Fruit fly (Drosophila melanogaster) whole organism, embryonic: ENCODE data around the gene CG9676.

ENCODE experiments used
- Ada2b ChIP-seq: fragments of 200-800 bp; sonication (Bioruptor generic); IDR thresholded peaks from 2 replicates; pipeline ENCODE4 v1.3.6; 2022; ENCODE audit warnings: missing biosample characterization, missing genetic modification characterization
- BtbVII ChIP-seq: fragments of 200-800 bp; sonication (Bioruptor generic); optimal IDR thresholded peaks from 3 replicates; lab custom pipeline; 2017; ENCODE audit warnings: missing biosample characterization, mild to moderate bottlenecking, missing genetic modification characterization
- CG10543 ChIP-seq: fragments of 200-800 bp; sonication (Bioruptor generic); optimal IDR thresholded peaks from 3 replicates; lab custom pipeline; 2017; ENCODE audit warnings: missing biosample characterization, mild to moderate bottlenecking, missing genetic modification characterization, moderate library complexity
- CG12236 ChIP-seq: fragments of 200-800 bp; sonication (Bioruptor generic); optimal IDR thresholded peaks from 2 replicates; lab custom pipeline; 2016; ENCODE audit warnings: missing biosample characterization, missing genetic modification characterization
- CG13894 ChIP-seq: fragments of 200-800 bp; sonication (Bioruptor generic); optimal IDR thresholded peaks from 3 replicates; lab custom pipeline; 2018; ENCODE audit warnings: missing biosample characterization, mild to moderate bottlenecking, missing genetic modification characterization, moderate library complexity
- CG14014 ChIP-seq: fragments of 200-800 bp; sonication (Bioruptor generic); IDR thresholded peaks from 2 replicates; pipeline ENCODE4 v1.3.6; 2022; ENCODE audit warnings: missing biosample characterization, missing genetic modification characterization
- CG16813 ChIP-seq: fragments of 200-800 bp; sonication (Bioruptor generic); IDR thresholded peaks from 3 replicates; pipeline ENCODE4 v1.3.6; 2022; ENCODE audit warnings: missing biosample characterization, missing genetic modification characterization; ENCODE audit not compliant: partially characterized antibody
- CG17328 ChIP-seq: fragments of 200-800 bp; sonication (Bioruptor generic); IDR thresholded peaks from 2 replicates; pipeline ENCODE4 v1.3.6; 2022; ENCODE audit warnings: missing biosample characterization, missing genetic modification characterization
- CG18011 ChIP-seq: fragments of 200-800 bp; sonication (Bioruptor generic); optimal IDR thresholded peaks from 2 replicates; lab custom pipeline; 2017; ENCODE audit warnings: missing biosample characterization, missing genetic modification characterization, mild to moderate bottlenecking, moderate library complexity, missing genotype
- CG18619 ChIP-seq: fragments of 200-800 bp; sonication (Bioruptor generic); optimal IDR thresholded peaks from 3 replicates; lab custom pipeline; 2017; ENCODE audit warnings: missing biosample characterization, mild to moderate bottlenecking, missing genetic modification characterization
- CG2199 ChIP-seq: fragments of 200-800 bp; sonication (Bioruptor generic); IDR thresholded peaks from 3 replicates; pipeline ENCODE4 v1.3.6; 2022; ENCODE audit warnings: missing biosample characterization, missing genetic modification characterization
- CG33213 ChIP-seq: fragments of 200-800 bp; sonication (Bioruptor generic); optimal IDR thresholded peaks from 3 replicates; lab custom pipeline; 2016; ENCODE audit warnings: missing biosample characterization, missing genetic modification characterization
- CG4424 ChIP-seq: fragments of 200-800 bp; sonication (Bioruptor generic); optimal IDR thresholded peaks from 3 replicates; lab custom pipeline; 2016; ENCODE audit warnings: missing biosample characterization, missing genetic modification characterization
- CG4820 ChIP-seq: fragments of 200-800 bp; sonication (Bioruptor generic); optimal IDR thresholded peaks from 3 replicates; lab custom pipeline; 2016; ENCODE audit warnings: missing biosample characterization, missing genetic modification characterization
- CG4854 ChIP-seq: fragments of 200-800 bp; sonication (Bioruptor generic); optimal IDR thresholded peaks from 2 replicates; lab custom pipeline; 2016; ENCODE audit warnings: missing biosample characterization, missing genetic modification characterization, inconsistent platforms
- CG8089 ChIP-seq: fragments of 200-800 bp; sonication (Bioruptor generic); optimal IDR thresholded peaks from 3 replicates; lab custom pipeline; 2016; ENCODE audit warnings: missing biosample characterization, missing genetic modification characterization
- CG8281 ChIP-seq: fragments of 200-800 bp; sonication (Bioruptor generic); optimal IDR thresholded peaks from 2 replicates; lab custom pipeline; 2018; ENCODE audit warnings: missing biosample characterization, mild to moderate bottlenecking, missing genetic modification characterization, moderate library complexity
- CG9215 ChIP-seq: fragments of 200-800 bp; sonication (Bioruptor generic); IDR thresholded peaks from 2 replicates; pipeline ENCODE4 v1.3.6; 2022; ENCODE audit warnings: missing biosample characterization, missing genetic modification characterization
- CG9437 ChIP-seq: fragments of 200-800 bp; sonication (Bioruptor generic); optimal IDR thresholded peaks from 2 replicates; lab custom pipeline; 2018; ENCODE audit warnings: missing biosample characterization, mild to moderate bottlenecking, missing genetic modification characterization
- CTCF ChIP-seq: fragments of 200-800 bp; sonication (Bioruptor generic); optimal IDR thresholded peaks from 2 replicates; lab custom pipeline; 2017; ENCODE audit warnings: missing biosample characterization, mild to moderate bottlenecking, missing genetic modification characterization, moderate library complexity
- D19B ChIP-seq: fragments of 200-800 bp; sonication (Bioruptor generic); optimal IDR thresholded peaks from 2 replicates; lab custom pipeline; 2017; ENCODE audit warnings: missing biosample characterization, mild to moderate bottlenecking, missing genetic modification characterization
- Deaf1 ChIP-seq: fragments of 200-800 bp; optimal IDR thresholded peaks from 3 replicates; lab custom pipeline; 2019; ENCODE audit warnings: missing biosample characterization, mild to moderate bottlenecking, missing genetic modification characterization, moderate library complexity
- Dp ChIP-seq: fragments of 200-800 bp; sonication (Bioruptor generic); optimal IDR thresholded peaks from 2 replicates; lab custom pipeline; 2018; ENCODE audit warnings: missing biosample characterization, mild to moderate bottlenecking, missing genetic modification characterization, moderate library complexity
- E2f2 ChIP-seq: fragments of 200-800 bp; sonication (Bioruptor generic); IDR thresholded peaks from 2 replicates; pipeline ENCODE4 v1.3.6; 2022; ENCODE audit warnings: missing biosample characterization, missing genetic modification characterization
- Gug ChIP-seq: fragments of 200-800 bp; sonication (Bioruptor generic); IDR thresholded peaks from 4 replicates; pipeline ENCODE4 v1.3.6; 2022; ENCODE audit warnings: missing biosample characterization, missing genetic modification characterization
- Lpt ChIP-seq: fragments of >200 bp; optimal IDR thresholded peaks from 2 replicates; lab custom pipeline; 2018; ENCODE audit warnings: missing biosample characterization, missing genetic modification characterization
- Meics ChIP-seq: fragments of 200-800 bp; sonication (Bioruptor generic); optimal IDR thresholded peaks from 2 replicates; lab custom pipeline; 2017; ENCODE audit warnings: missing biosample characterization, mild to moderate bottlenecking, missing genetic modification characterization
- NFAT ChIP-seq: fragments of 200-800 bp; sonication (Bioruptor generic); IDR thresholded peaks from 2 replicates; pipeline ENCODE4 v1.3.6; 2022; ENCODE audit warnings: missing biosample characterization, missing genetic modification characterization
- Opbp ChIP-seq: fragments of 200-800 bp; sonication (Bioruptor generic); IDR thresholded peaks from 3 replicates; pipeline ENCODE4 v1.3.6; 2022; ENCODE audit warnings: missing biosample characterization, missing genetic modification characterization; ENCODE audit not compliant: partially characterized antibody
- al ChIP-seq: fragments of 200-800 bp; sonication (Bioruptor generic); IDR thresholded peaks from 2 replicates; pipeline ENCODE4 v1.3.6; 2022; ENCODE audit warnings: missing biosample characterization, missing genetic modification characterization
- aop ChIP-seq: fragments of 200-800 bp; sonication (Bioruptor generic); IDR thresholded peaks from 2 replicates; pipeline ENCODE4 v1.3.6; 2022; ENCODE audit warnings: missing biosample characterization, missing genetic modification characterization
- bab2 ChIP-seq: fragments of 200-800 bp; sonication (Bioruptor generic); optimal IDR thresholded peaks from 2 replicates; lab custom pipeline; 2016; ENCODE audit warnings: missing biosample characterization, missing genetic modification characterization
- cad ChIP-seq: fragments of >200 bp; optimal IDR thresholded peaks from 2 replicates; lab custom pipeline; 2017; ENCODE audit warnings: missing biosample characterization, missing genetic modification characterization
- caup ChIP-seq: fragments of 200-800 bp; sonication (Bioruptor generic); optimal IDR thresholded peaks from 3 replicates; lab custom pipeline; 2017; ENCODE audit warnings: missing biosample characterization, mild to moderate bottlenecking, missing genetic modification characterization, moderate library complexity; ENCODE audit not compliant: severe bottlenecking
- ci ChIP-seq: fragments of 200-800 bp; sonication (Bioruptor generic); IDR thresholded peaks from 3 replicates; pipeline ENCODE4 v1.3.6; 2022; ENCODE audit warnings: missing biosample characterization, missing genetic modification characterization
- eyg ChIP-seq: fragments of 200-800 bp; sonication (Bioruptor generic); optimal IDR thresholded peaks from 3 replicates; lab custom pipeline; 2016; ENCODE audit warnings: missing biosample characterization, missing genetic modification characterization
- kah ChIP-seq: fragments of 200-800 bp; sonication (Bioruptor generic); optimal IDR thresholded peaks from 2 replicates; lab custom pipeline; 2018; ENCODE audit warnings: missing biosample characterization, mild to moderate bottlenecking, missing genetic modification characterization
- lov ChIP-seq, 2 experiments: fragments of 200-800 bp in 1 of 2; fragments of >200 bp in 1 of 2; sonication (Bioruptor generic) in 1 of 2; IDR thresholded peaks in 1 of 2; optimal IDR thresholded peaks in 1 of 2; 2 replicates in 1 of 2; 3 replicates in 1 of 2; pipeline versions ENCODE4 v1.3.6 to Lab custom; 2017 to 2022; ENCODE audit warnings: missing biosample characterization in 1 of 2, missing genetic modification characterization in 1 of 2
- nerfin-1 ChIP-seq: fragments of 200-800 bp; sonication (Bioruptor generic); optimal IDR thresholded peaks from 3 replicates; lab custom pipeline; 2019; ENCODE audit warnings: missing biosample characterization, mild to moderate bottlenecking, missing genetic modification characterization, moderate library complexity
- oc ChIP-seq: fragments of 200-800 bp; sonication (Bioruptor generic); optimal IDR thresholded peaks from 2 replicates; lab custom pipeline; 2018; ENCODE audit warnings: missing biosample characterization, mild to moderate bottlenecking, missing genetic modification characterization, moderate library complexity
- rib ChIP-seq: fragments of 200-800 bp; sonication (Bioruptor generic); IDR thresholded peaks from 2 replicates; pipeline ENCODE4 v1.3.6; 2022; ENCODE audit warnings: missing biosample characterization, missing genetic modification characterization
- ro ChIP-seq: fragments of 200-800 bp; sonication (Bioruptor generic); IDR thresholded peaks from 2 replicates; pipeline ENCODE4 v1.3.6; 2022; ENCODE audit warnings: missing biosample characterization, missing genetic modification characterization
- schlank ChIP-seq: fragments of 200-800 bp; sonication (Bioruptor generic); optimal IDR thresholded peaks from 2 replicates; lab custom pipeline; 2018; ENCODE audit warnings: missing biosample characterization, mild to moderate bottlenecking, missing genetic modification characterization
- stc ChIP-seq: fragments of 200-800 bp; sonication (Bioruptor generic); IDR thresholded peaks from 2 replicates; pipeline ENCODE4 v1.3.6; 2022; ENCODE audit warnings: missing biosample characterization, missing genetic modification characterization
- trh ChIP-seq: fragments of 200-800 bp; sonication (Bioruptor generic); optimal IDR thresholded peaks from 2 replicates; lab custom pipeline; 2016; ENCODE audit warnings: missing biosample characterization, missing genetic modification characterization
- tx ChIP-seq: fragments of 200-800 bp; sonication (Bioruptor generic); optimal IDR thresholded peaks from 2 replicates; lab custom pipeline; 2016; ENCODE audit warnings: missing biosample characterization, missing genetic modification characterization
- wdn ChIP-seq: fragments of 200-800 bp; sonication (Bioruptor generic); IDR thresholded peaks from 2 replicates; pipeline ENCODE4 v1.3.6; 2022; ENCODE audit warnings: missing biosample characterization, missing genetic modification characterization
- wek ChIP-seq: fragments of 200-800 bp; sonication (Bioruptor generic); optimal IDR thresholded peaks from 3 replicates; lab custom pipeline; 2018; ENCODE audit warnings: missing biosample characterization, mild to moderate bottlenecking, missing genetic modification characterization, moderate library complexity
- wor ChIP-seq: fragments of 200-800 bp; sonication (Bioruptor generic); IDR thresholded peaks from 2 replicates; pipeline ENCODE4 v1.3.6; 2022; ENCODE audit warnings: missing biosample characterization, missing genetic modification characterization

CG9676 gene

DNA sequence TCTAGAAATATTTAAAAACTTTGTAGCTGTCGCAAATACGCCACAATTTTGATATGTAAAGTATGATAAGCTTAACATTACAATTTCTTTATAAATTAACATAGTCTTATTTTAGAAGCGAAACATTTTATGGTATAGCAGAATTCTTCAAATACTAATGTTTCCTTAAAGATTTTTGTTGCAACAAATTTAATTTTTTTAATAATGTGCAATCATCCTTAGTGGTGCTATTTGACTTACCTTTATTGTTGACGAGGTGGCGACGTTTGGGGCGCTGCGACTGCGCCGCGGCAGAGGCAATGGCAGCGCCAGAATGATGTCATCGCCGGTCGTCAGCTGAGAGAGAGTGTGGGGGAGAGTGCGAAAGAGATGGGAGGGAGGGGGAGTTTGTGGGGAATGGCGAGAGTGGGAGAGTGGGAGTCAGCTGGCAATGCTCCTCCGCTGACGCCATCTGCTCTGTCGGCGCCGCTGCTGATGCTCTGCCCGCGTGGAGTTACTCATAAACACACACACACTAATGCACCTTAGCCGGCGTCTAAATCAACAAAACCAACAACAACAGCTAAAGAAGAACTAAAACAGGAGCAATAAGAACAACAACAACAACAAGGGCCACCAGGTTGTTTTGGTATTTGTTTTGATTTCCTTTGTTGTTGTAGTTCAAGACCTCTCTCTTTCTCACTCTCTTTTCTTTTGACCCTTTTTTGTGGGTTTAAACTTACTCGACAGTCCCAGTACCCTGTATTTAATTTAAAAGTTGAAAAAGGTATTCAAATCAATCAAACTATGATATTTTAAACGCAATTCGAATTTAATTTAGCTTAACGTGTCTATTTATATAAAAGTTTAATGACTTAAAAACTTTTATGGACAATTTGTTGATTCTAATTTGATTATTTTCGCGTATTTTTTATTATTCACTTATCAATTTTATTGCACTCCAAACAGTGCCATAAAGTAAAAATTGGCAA lies 23.5 kb upstream of the CG9676 start (continued):
- peak; percentile 76 for TF ChIP-seq CG17328 (GFP tag; lab: Robert Waterston, UW)
- TF ChIP-seq CG10543 (GFP tag; lab: Kevin White, UChicago), result peak; percentile 38
- TF ChIP-seq al, result peak; percentile 57; the same call in 1 of the 2 replicates
- TF ChIP-seq CG9215 (GFP tag; lab: Robert Waterston, UW), result peak; percentile 82
- TF ChIP-seq rib (GFP tag; lab: Robert Waterston, UW), result 0 out of 2 replicates have a peak, but pooled peaks have one; percentile 13
- peak; percentile 64 for TF ChIP-seq schlank (tag; lab: Kevin White, UChicago)
- TF ChIP-seq Lpt (GFP tag; lab: Kevin White, UChicago), result no peak
- no peak for TF ChIP-seq cad (GFP tag; lab: Kevin White, UChicago)
- TF ChIP-seq stc (GFP tag; lab: Robert Waterston, UW), result peak; percentile 59
- TF ChIP-seq oc (tag; lab: Kevin White, UChicago), result peak; percentile 50
- TF ChIP-seq aop, result no peak
- no peak for TF ChIP-seq Dp (GFP tag; lab: Kevin White, UChicago)
- no peak for TF ChIP-seq CG33213 (GFP tag; lab: Kevin White, UChicago)
- TF ChIP-seq bab2, result no peak
- peak; percentile 5 for TF ChIP-seq CG4820 (GFP tag; lab: Kevin White, UChicago)
- TF ChIP-seq wor (GFP tag; lab: Robert Waterston, UW), result peak; percentile 55
- peak; percentile 48 for TF ChIP-seq CG18011 (GFP tag; lab: Kevin White, UChicago)
- peak; percentile 81 for TF ChIP-seq CG18619 (GFP tag; lab: Kevin White, UChicago)
- TF ChIP-seq CG4854 (GFP tag; lab: Kevin White, UChicago), result no peak
- peak; percentile 8 for TF ChIP-seq wek (GFP tag; lab: Kevin White, UChicago)
- no peak for TF ChIP-seq CG14014 (GFP tag; lab: Robert Waterston, UW)
- TF ChIP-seq eyg (GFP tag; lab: Kevin White, UChicago), result no peak
- peak; percentile 9 for TF ChIP-seq tx (GFP tag; lab: Kevin White, UChicago)
- peak; percentile 80 for TF ChIP-seq ci (GFP tag; lab: Robert Waterston, UW)
- TF ChIP-seq Meics (GFP tag; lab: Kevin White, UChicago), result peak; percentile 66
- TF ChIP-seq NFAT, result 0 out of 2 replicates have a peak, but pooled peaks have one; percentile 39
- TF ChIP-seq CG13894 (tag; lab: Kevin White, UChicago), result no peak
- no peak for TF ChIP-seq CG16813
- TF ChIP-seq D19B (GFP tag; lab: Kevin White, UChicago), result peak; percentile 72
- no peak for TF ChIP-seq CG2199 (GFP tag; lab: Robert Waterston, UW)
- TF ChIP-seq CG4424 (GFP tag; lab: Kevin White, UChicago), result peak; percentile 8
- peak; percentile 47 for TF ChIP-seq Deaf1 (tag; lab: Kevin White, UChicago)
- TF ChIP-seq nerfin-1 (tag; lab: Kevin White, UChicago), result peak; percentile 1
- TF ChIP-seq E2f2 (GFP tag; lab: Robert Waterston, UW), result peak; percentile 53; the same call in 1 of the 2 replicates
- TF ChIP-seq CTCF (GFP tag; lab: Kevin White, UChicago), result peak; percentile 48
- TF ChIP-seq BtbVII, result peak; percentile 64
- peak; percentile 57 for TF ChIP-seq CG8281 (tag; lab: Kevin White, UChicago)
- peak; percentile 30 for TF ChIP-seq kah (GFP tag; lab: Kevin White, UChicago)
- TF ChIP-seq Gug (GFP tag; lab: Robert Waterston, UW), result peak; percentile 12; the same call in 1 of the 4 replicates
- peak; percentile 73 for TF ChIP-seq CG9437 (GFP tag; lab: Kevin White, UChicago)
- no peak for TF ChIP-seq Opbp (GFP tag; lab: Robert Waterston, UW)
- peak; percentile 26; the same call in 1 of the 2 replicates for TF ChIP-seq ro (GFP tag; lab: Robert Waterston, UW)
- TF ChIP-seq Ada2b, result peak; percentile 73
- TF ChIP-seq caup (GFP tag; lab: Kevin White, UChicago), result peak; percentile 28
- peak; percentile 27 for TF ChIP-seq CG12236 (GFP tag; lab: Kevin White, UChicago)
- TF ChIP-seq lov (optimal IDR thresholded peaks at IDR 0.05; lab: Kevin White, UChicago), result no peak
- no peak for TF ChIP-seq lov (GFP tag; IDR thresholded peaks at IDR 0.05; lab: Robert Waterston, UW)
- no peak for TF ChIP-seq trh (GFP tag; lab: Kevin White, UChicago)
- no peak for TF ChIP-seq CG8089 (GFP tag; lab: Kevin White, UChicago)
- TF ChIP-seq wdn (GFP tag; lab: Robert Waterston, UW), result peak; percentile 53
